Fruit fly (Drosophila melanogaster) Kc167 (cell line): ENCODE measurements around the gene Rcd4.

Experiments
- Myc ChIP-seq: fragments of >200 bp; optimal IDR thresholded peaks from 2 replicates; lab custom pipeline; 2017; ENCODE audit warnings: missing external identifiers
- h ChIP-seq: fragments of >200 bp; optimal IDR thresholded peaks from 3 replicates; lab custom pipeline; 2018; ENCODE audit warnings: missing external identifiers
- insv ChIP-seq: fragments of >200 bp; optimal IDR thresholded peaks from 3 replicates; lab custom pipeline; 2018; ENCODE audit warnings: missing external identifiers
- psq ChIP-seq: fragments of >200 bp; optimal IDR thresholded peaks from 2 replicates; lab custom pipeline; 2017; ENCODE audit warnings: missing external identifiers
- ttk ChIP-seq: sonication (Bioruptor generic); optimal IDR thresholded peaks from 2 replicates; lab custom pipeline; 2017; ENCODE audit warnings: missing external identifiers

DNA sequence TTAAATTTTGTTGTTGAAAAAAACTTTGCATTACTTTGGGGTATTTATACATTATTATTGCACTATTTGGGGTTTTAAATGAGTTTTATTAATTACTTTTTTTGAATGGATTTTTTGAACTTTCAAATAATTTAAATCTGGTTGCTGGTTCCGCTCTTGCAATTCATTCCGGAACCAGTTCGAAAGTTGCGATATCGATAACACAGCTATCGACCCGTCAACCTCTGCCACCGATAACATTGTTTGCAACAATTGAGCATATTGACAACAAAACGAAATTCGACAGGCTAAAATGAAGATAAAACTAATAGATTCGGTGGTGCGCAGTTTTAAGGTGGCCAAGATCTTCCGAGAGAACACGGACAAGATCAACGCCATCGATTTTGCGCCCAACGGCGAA, 8.4 kb upstream of the Rcd4 start, which contains the start of gene Wdr82:
- TF ChIP-seq h (lab: Kevin White, UChicago), result no peak
- TF ChIP-seq ttk (lab: Kevin White, UChicago), result no peak
- no peak for TF ChIP-seq Myc (lab: Kevin White, UChicago)
- TF ChIP-seq psq (lab: Kevin White, UChicago), result no peak
- no peak for TF ChIP-seq insv (lab: Kevin White, UChicago)
